Fruit fly (Drosophila melanogaster) whole organism, embryonic: ENCODE data around the gene dysc.

Experiments used
- Asciz ChIP-seq: fragments of 200-800 bp; sonication (Bioruptor generic); optimal IDR thresholded peaks from 2 replicates; lab custom pipeline; 2017; ENCODE audit warnings: missing biosample characterization, mild to moderate bottlenecking, missing genetic modification characterization, missing genetic modification reagents
- CG11560 ChIP-seq: fragments of 200-800 bp; sonication (Bioruptor generic); IDR thresholded peaks from 3 replicates; pipeline ENCODE4 v1.3.6; 2022; ENCODE audit warnings: missing biosample characterization, missing genetic modification characterization
- CG11695 ChIP-seq: fragments of 200-800 bp; sonication (Bioruptor generic); IDR thresholded peaks from 3 replicates; pipeline ENCODE4 v1.3.6; 2022; ENCODE audit warnings: missing biosample characterization, missing genetic modification characterization
- CG12299 ChIP-seq: fragments of 200-800 bp; sonication (Bioruptor generic); optimal IDR thresholded peaks from 2 replicates; lab custom pipeline; 2018; ENCODE audit warnings: missing biosample characterization, mild to moderate bottlenecking, missing genetic modification characterization
- CG13287 ChIP-seq: fragments of 200-800 bp; sonication (Bioruptor generic); IDR thresholded peaks from 2 replicates; pipeline ENCODE4 v1.3.6; 2022; ENCODE audit warnings: missing biosample characterization, missing genetic modification characterization; ENCODE audit not compliant: partially characterized antibody
- CG13296 ChIP-seq: fragments of 200-800 bp; sonication (Bioruptor generic); optimal IDR thresholded peaks from 3 replicates; lab custom pipeline; 2018; ENCODE audit warnings: missing biosample characterization, mild to moderate bottlenecking, missing genetic modification characterization
- CG13775 ChIP-seq: fragments of 200-800 bp; sonication (Bioruptor generic); optimal IDR thresholded peaks from 3 replicates; lab custom pipeline; 2017; ENCODE audit warnings: missing biosample characterization, mild to moderate bottlenecking, missing genetic modification characterization
- CG15073 ChIP-seq: fragments of 200-800 bp; sonication (Bioruptor generic); optimal IDR thresholded peaks from 2 replicates; lab custom pipeline; 2016; ENCODE audit warnings: missing biosample characterization, missing genetic modification characterization
- CG1647 ChIP-seq: fragments of 200-800 bp; sonication (Bioruptor generic); optimal IDR thresholded peaks from 3 replicates; lab custom pipeline; 2016; ENCODE audit warnings: missing biosample characterization, missing genetic modification characterization
- CG31365 ChIP-seq: fragments of 200-800 bp; sonication (Bioruptor generic); optimal IDR thresholded peaks from 2 replicates; lab custom pipeline; 2018; ENCODE audit warnings: missing biosample characterization, mild to moderate bottlenecking, missing genetic modification characterization
- CG33213 ChIP-seq: fragments of 200-800 bp; sonication (Bioruptor generic); optimal IDR thresholded peaks from 3 replicates; lab custom pipeline; 2016; ENCODE audit warnings: missing biosample characterization, missing genetic modification characterization
- CG3407 ChIP-seq: fragments of 200-800 bp; sonication (Bioruptor generic); optimal IDR thresholded peaks from 2 replicates; lab custom pipeline; 2018; ENCODE audit warnings: missing biosample characterization, mild to moderate bottlenecking, missing genetic modification characterization
- CG3838 ChIP-seq: fragments of 200-800 bp; sonication (Bioruptor generic); optimal IDR thresholded peaks from 3 replicates; lab custom pipeline; 2016; ENCODE audit warnings: missing biosample characterization, missing genetic modification characterization
- CG4282 ChIP-seq: fragments of 200-800 bp; sonication (Bioruptor generic); optimal IDR thresholded peaks from 2 replicates; lab custom pipeline; 2016; ENCODE audit warnings: missing biosample characterization, missing genetic modification characterization
- CG4404 ChIP-seq: fragments of 200-800 bp; sonication (Bioruptor generic); IDR thresholded peaks from 2 replicates; pipeline ENCODE4 v1.3.6; 2022; ENCODE audit warnings: missing biosample characterization, missing genetic modification characterization
- CG6254 ChIP-seq: fragments of 200-800 bp; sonication (Bioruptor generic); optimal IDR thresholded peaks from 3 replicates; lab custom pipeline; 2017; ENCODE audit warnings: mild to moderate bottlenecking, missing biosample characterization, missing genetic modification reagents, missing genetic modification characterization
- CG6689 ChIP-seq: fragments of 200-800 bp; sonication (Bioruptor generic); IDR thresholded peaks from 2 replicates; pipeline ENCODE4 v1.3.6; 2022; ENCODE audit warnings: missing biosample characterization, missing genetic modification characterization
- CG6854 ChIP-seq: fragments of 200-800 bp; sonication (Bioruptor generic); optimal IDR thresholded peaks from 3 replicates; lab custom pipeline; 2017; ENCODE audit warnings: missing biosample characterization, mild to moderate bottlenecking, missing genetic modification characterization
- CG7372 ChIP-seq: fragments of 200-800 bp; sonication (Bioruptor generic); IDR thresholded peaks from 2 replicates; pipeline ENCODE4 v1.3.6; 2022; ENCODE audit warnings: missing biosample characterization, missing genetic modification characterization
- CG7928 ChIP-seq: fragments of 200-800 bp; sonication (Bioruptor generic); optimal IDR thresholded peaks from 2 replicates; lab custom pipeline; 2017; ENCODE audit warnings: missing biosample characterization, mild to moderate bottlenecking, missing genetic modification characterization
- CG8281 ChIP-seq: fragments of 200-800 bp; sonication (Bioruptor generic); optimal IDR thresholded peaks from 2 replicates; lab custom pipeline; 2018; ENCODE audit warnings: missing biosample characterization, mild to moderate bottlenecking, missing genetic modification characterization, moderate library complexity
- CG8944 ChIP-seq: fragments of 200-800 bp; sonication (Bioruptor generic); optimal IDR thresholded peaks from 3 replicates; lab custom pipeline; 2016; ENCODE audit warnings: missing biosample characterization, missing genetic modification characterization
- CG9797 ChIP-seq: fragments of 200-800 bp; sonication (Bioruptor generic); optimal IDR thresholded peaks from 3 replicates; lab custom pipeline; 2018; ENCODE audit warnings: missing biosample characterization, mild to moderate bottlenecking, missing genetic modification characterization
- Doc2 ChIP-seq: fragments of 200-800 bp; sonication (Bioruptor generic); IDR thresholded peaks from 2 replicates; pipeline ENCODE4 v1.3.6; 2022; ENCODE audit warnings: missing biosample characterization, missing genetic modification characterization
- Dp ChIP-seq: fragments of 200-800 bp; sonication (Bioruptor generic); optimal IDR thresholded peaks from 2 replicates; lab custom pipeline; 2018; ENCODE audit warnings: missing biosample characterization, mild to moderate bottlenecking, missing genetic modification characterization, moderate library complexity
- H15 ChIP-seq: fragments of 200-800 bp; sonication (Bioruptor generic); IDR thresholded peaks from 3 replicates; pipeline ENCODE4 v1.3.6; 2022; ENCODE audit warnings: missing biosample characterization, missing genetic modification characterization
- Hr39 ChIP-seq: fragments of >200 bp; optimal IDR thresholded peaks from 2 replicates; lab custom pipeline; 2017
- Hsf ChIP-seq: fragments of 200-800 bp; sonication (Bioruptor generic); optimal IDR thresholded peaks from 3 replicates; lab custom pipeline; 2016; ENCODE audit warnings: missing biosample characterization, missing genetic modification characterization
- Lim3 ChIP-seq: fragments of 200-800 bp; sonication (Bioruptor generic); IDR thresholded peaks from 2 replicates; pipeline ENCODE4 v1.3.6; 2022; ENCODE audit warnings: missing biosample characterization, missing genetic modification characterization
- NC2α ChIP-seq: fragments of 200-800 bp; sonication (Bioruptor generic); optimal IDR thresholded peaks from 2 replicates; lab custom pipeline; 2016; ENCODE audit warnings: missing biosample characterization, missing genetic modification characterization
- NC2β ChIP-seq: fragments of 200-800 bp; sonication (Bioruptor generic); optimal IDR thresholded peaks from 2 replicates; lab custom pipeline; 2016; ENCODE audit warnings: missing biosample characterization, missing genetic modification characterization
- Neu2 ChIP-seq: fragments of 200-800 bp; sonication (Bioruptor generic); optimal IDR thresholded peaks from 3 replicates; lab custom pipeline; 2016; ENCODE audit warnings: missing biosample characterization, missing genetic modification characterization, borderline replicate concordance
- Pdp1 ChIP-seq, 2 experiments: fragments of 200-800 bp; sonication (Bioruptor generic); optimal IDR thresholded peaks; 3 replicates each; lab custom pipeline; 2016; ENCODE audit warnings: missing biosample characterization in 2 of 2, missing genetic modification characterization in 2 of 2, mild to moderate bottlenecking in 1 of 2, moderate library complexity in 1 of 2
- Poxn ChIP-seq: fragments of 200-800 bp; sonication (Bioruptor generic); IDR thresholded peaks from 2 replicates; pipeline ENCODE4 v1.3.6; 2022; ENCODE audit warnings: missing biosample characterization, missing genetic modification characterization
- amos ChIP-seq: fragments of 200-800 bp; sonication (Bioruptor generic); IDR thresholded peaks from 2 replicates; pipeline ENCODE4 v1.3.6; 2022; ENCODE audit warnings: missing biosample characterization, missing genetic modification characterization; ENCODE audit not compliant: partially characterized antibody
- cato ChIP-seq: fragments of 200-800 bp; sonication (Bioruptor generic); optimal IDR thresholded peaks from 2 replicates; lab custom pipeline; 2016; ENCODE audit warnings: missing biosample characterization, missing genetic modification characterization, borderline replicate concordance
- chm ChIP-seq: fragments of 200-800 bp; sonication (Bioruptor generic); IDR thresholded peaks from 2 replicates; pipeline ENCODE4 v1.3.6; 2022; ENCODE audit warnings: missing biosample characterization, missing genetic modification characterization
- dm ChIP-seq: fragments of 200-800 bp; sonication (Bioruptor generic); optimal IDR thresholded peaks from 3 replicates; lab custom pipeline; 2016; ENCODE audit warnings: missing biosample characterization, missing genetic modification characterization
- eyg ChIP-seq: fragments of 200-800 bp; sonication (Bioruptor generic); optimal IDR thresholded peaks from 3 replicates; lab custom pipeline; 2016; ENCODE audit warnings: missing biosample characterization, missing genetic modification characterization
- fru ChIP-seq: fragments of >200 bp; optimal IDR thresholded peaks from 2 replicates; lab custom pipeline; 2017
- gsb ChIP-seq: fragments of 200-800 bp; sonication (Bioruptor generic); IDR thresholded peaks from 2 replicates; pipeline ENCODE4 v1.3.6; 2022; ENCODE audit warnings: missing biosample characterization, missing genetic modification characterization
- ham ChIP-seq: fragments of 200-800 bp; sonication (Bioruptor generic); IDR thresholded peaks from 2 replicates; pipeline ENCODE4 v1.3.6; 2022; ENCODE audit warnings: missing biosample characterization, missing genetic modification characterization
- inv ChIP-seq: fragments of 200-800 bp; sonication (Bioruptor generic); IDR thresholded peaks from 2 replicates; pipeline ENCODE4 v1.3.6; 2022; ENCODE audit warnings: missing biosample characterization, missing genetic modification characterization; ENCODE audit not compliant: partially characterized antibody
- maf-S ChIP-seq: fragments of 200-800 bp; sonication (Bioruptor generic); optimal IDR thresholded peaks from 2 replicates; lab custom pipeline; 2016; ENCODE audit warnings: missing biosample characterization, missing genetic modification characterization
- repo ChIP-seq: fragments of 200-800 bp; sonication (Bioruptor generic); optimal IDR thresholded peaks from 2 replicates; lab custom pipeline; 2016; ENCODE audit warnings: missing biosample characterization, missing genetic modification characterization
- sc ChIP-seq, 3 experiments: fragments of >200 bp in 2 of 3; fragments of 200-800 bp in 1 of 3; sonication (Bioruptor generic) in 1 of 3; optimal IDR thresholded peaks; 2 replicates in 2 of 3; 3 replicates in 1 of 3; lab custom pipeline; 2017; ENCODE audit warnings: mild to moderate bottlenecking in 1 of 3, missing biosample characterization in 1 of 3, missing genetic modification characterization in 1 of 3, missing genetic modification reagents in 1 of 3
- schlank ChIP-seq: fragments of 200-800 bp; sonication (Bioruptor generic); optimal IDR thresholded peaks from 2 replicates; lab custom pipeline; 2018; ENCODE audit warnings: missing biosample characterization, mild to moderate bottlenecking, missing genetic modification characterization
- seq ChIP-seq: fragments of 200-800 bp; sonication (Bioruptor generic); IDR thresholded peaks from 2 replicates; pipeline ENCODE4 v1.3.6; 2022; ENCODE audit warnings: missing biosample characterization, missing genetic modification characterization
- unc-4 ChIP-seq: fragments of 200-800 bp; sonication (Bioruptor generic); IDR thresholded peaks from 2 replicates; pipeline ENCODE4 v1.3.6; 2022; ENCODE audit warnings: missing biosample characterization, missing genetic modification characterization; ENCODE audit not compliant: partially characterized antibody
- wdn ChIP-seq: fragments of 200-800 bp; sonication (Bioruptor generic); IDR thresholded peaks from 2 replicates; pipeline ENCODE4 v1.3.6; 2022; ENCODE audit warnings: missing biosample characterization, missing genetic modification characterization
- z ChIP-seq: fragments of 200-800 bp; sonication (Bioruptor generic); IDR thresholded peaks from 3 replicates; pipeline ENCODE4 v1.3.6; 2022; ENCODE audit warnings: missing biosample characterization, missing genetic modification characterization
- zen2 ChIP-seq: fragments of 200-800 bp; sonication (Bioruptor generic); IDR thresholded peaks from 3 replicates; pipeline ENCODE4 v1.3.6; 2022; ENCODE audit warnings: missing biosample characterization, missing genetic modification characterization; ENCODE audit not compliant: partially characterized antibody

The dysc gene

DNA sequence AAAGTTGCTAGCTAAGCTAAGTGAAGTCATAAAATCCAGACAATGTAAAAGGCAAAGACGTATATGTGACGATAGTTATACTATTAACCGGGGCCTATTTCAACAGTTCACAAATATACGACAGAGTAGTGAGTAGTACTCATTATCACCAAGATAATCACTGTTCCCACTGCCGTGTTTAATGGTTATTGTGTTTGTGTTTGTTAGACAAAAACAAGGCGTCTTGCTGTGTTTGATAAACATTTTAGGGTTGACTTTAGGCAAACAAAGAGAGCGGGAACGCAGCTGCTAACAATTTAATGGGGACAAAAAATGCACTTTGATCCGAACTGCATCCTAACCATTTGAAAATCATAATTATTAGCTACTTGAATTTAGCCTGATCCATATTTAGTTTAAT is 37.6 kb downstream of the dysc start (continued):
- TF ChIP-seq CG1647 (GFP tag; lab: Kevin White, UChicago) (peak; percentile 20), inv (GFP tag; lab: Robert Waterston, UW) (no peak), CG8281 (peak; percentile 63), CG13296 (GFP tag; lab: Kevin White, UChicago) (peak; percentile 61), CG3407 (peak; percentile 90), Poxn (GFP tag; lab: Robert Waterston, UW) (no peak), unc-4 (no peak), Neu2 (GFP tag; lab: Kevin White, UChicago) (no peak), CG6254 (peak; percentile 74), z (GFP tag; lab: Robert Waterston, UW) (0 out of 3 replicates have a peak, but pooled peaks have one; percentile 38), chm (no peak; the same call in 1 of the 2 replicates), Asciz (GFP tag; lab: Kevin White, UChicago) (peak; percentile 92), NC2α (GFP tag; lab: Kevin White, UChicago) (peak; percentile 64), CG4404 (GFP tag; lab: Robert Waterston, UW) (no peak), CG11560 (tag; lab: Robert Waterston, UW) (no peak), CG12299 (tag; lab: Kevin White, UChicago) (peak; percentile 55), amos (GFP tag; lab: Robert Waterston, UW) (no peak), NC2β (GFP tag; lab: Kevin White, UChicago) (peak; percentile 76), CG7928 (no peak), Hr39 (no peak), CG33213 (peak; percentile 24), Pdp1 (GFP tag; optimal IDR thresholded peaks at IDR 0.05; lab: Kevin White, UChicago) (peak; percentile 19 to 62), CG13287 (GFP tag; lab: Robert Waterston, UW) (no peak), zen2 (GFP tag; lab: Robert Waterston, UW) (no peak), repo (GFP tag; lab: Kevin White, UChicago) (peak; percentile 8), CG3838 (peak; percentile 19), schlank (peak; percentile 4), sc (optimal IDR thresholded peaks at IDR 0.05; lab: Kevin White, UChicago) (no peak), sc (GFP tag; optimal IDR thresholded peaks at IDR 0.05; lab: Kevin White, UChicago) (peak; percentile 82), CG11695 (peak; percentile 33; the same call in 1 of the 3 replicates), Hsf (GFP tag; lab: Kevin White, UChicago) (peak; percentile 31), CG9797 (no peak), maf-S (peak; percentile 5), CG6689 (no peak), Doc2 (GFP tag; lab: Robert Waterston, UW) (no peak), CG31365 (tag; lab: Kevin White, UChicago) (peak; percentile 79), Dp (GFP tag; lab: Kevin White, UChicago) (no peak), wdn (GFP tag; lab: Robert Waterston, UW) (no peak), Lim3 (GFP tag; lab: Robert Waterston, UW) (no peak), fru (no peak), CG8944 (GFP tag; lab: Kevin White, UChicago) (peak; percentile 21), eyg (peak; percentile 55), CG7372 (GFP tag; lab: Robert Waterston, UW) (no peak), CG15073 (GFP tag; lab: Kevin White, UChicago) (no peak), CG4282 (GFP tag; lab: Kevin White, UChicago) (no peak), gsb (GFP tag; lab: Robert Waterston, UW) (no peak), H15 (GFP tag; lab: Robert Waterston, UW) (no peak), cato (peak; percentile 24), CG13775 (GFP tag; lab: Kevin White, UChicago) (no peak), dm (GFP tag; lab: Kevin White, UChicago) (peak; percentile 10), ham (GFP tag; lab: Robert Waterston, UW) (no peak), CG6854 (GFP tag; lab: Kevin White, UChicago) (peak; percentile 18), seq (GFP tag; lab: Robert Waterston, UW) (no peak)
